Worm (Caenorhabditis elegans): ENCODE measurements around the gene T28C12.2.

Gene T28C12.2

DNA sequence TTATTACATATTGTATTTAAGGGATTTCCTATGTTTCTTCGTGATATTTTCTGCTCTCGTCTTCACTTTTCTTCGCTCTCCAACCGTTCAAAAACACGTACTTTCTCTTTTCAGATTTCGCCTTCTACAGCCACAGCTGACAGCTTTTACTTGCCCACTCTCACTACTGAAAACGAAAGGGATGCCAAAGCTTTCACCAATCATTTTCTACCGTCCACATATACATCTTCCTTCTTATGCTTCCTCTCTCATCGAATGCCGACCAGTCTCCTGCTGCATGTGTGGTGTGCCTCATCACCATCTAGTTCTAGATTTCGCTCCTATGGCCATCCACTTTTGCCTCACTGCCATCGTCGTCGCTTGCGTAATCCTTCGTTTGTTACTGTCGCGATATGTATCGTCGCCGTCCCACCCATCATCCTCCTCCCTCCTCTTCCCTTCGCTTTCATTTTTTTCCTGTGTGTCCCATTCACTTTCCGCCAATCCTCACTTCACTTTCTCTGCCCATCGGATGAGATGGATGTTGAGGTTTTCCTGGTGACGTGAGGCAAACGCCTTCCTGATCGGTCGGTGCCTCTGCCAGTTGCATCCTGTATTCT lies 24.3 kb downstream of the T28C12.2 start:
- TF ChIP-seq rec-8 (tag; optimal IDR thresholded peaks at IDR 0.05) (no peak), hlh-12 (tag; optimal IDR thresholded peaks at IDR 0.05) (no peak), nhr-27 (tag; optimal IDR thresholded peaks at IDR 0.05) (no peak), ztf-26 (tag; optimal IDR thresholded peaks at IDR 0.05) (no peak), tbp1 (GFP tag; optimal IDR thresholded peaks at IDR 0.05) (no peak), hrde-1 (tag; optimal IDR thresholded peaks at IDR 0.05; ENCODE audit: borderline replicate concordance) (no peak), zfh-2 (GFP tag; conservative IDR thresholded peaks at IDR 0.05) (0 out of 2 replicates have a peak, but pooled peaks have one; percentile 7)

DNA sequence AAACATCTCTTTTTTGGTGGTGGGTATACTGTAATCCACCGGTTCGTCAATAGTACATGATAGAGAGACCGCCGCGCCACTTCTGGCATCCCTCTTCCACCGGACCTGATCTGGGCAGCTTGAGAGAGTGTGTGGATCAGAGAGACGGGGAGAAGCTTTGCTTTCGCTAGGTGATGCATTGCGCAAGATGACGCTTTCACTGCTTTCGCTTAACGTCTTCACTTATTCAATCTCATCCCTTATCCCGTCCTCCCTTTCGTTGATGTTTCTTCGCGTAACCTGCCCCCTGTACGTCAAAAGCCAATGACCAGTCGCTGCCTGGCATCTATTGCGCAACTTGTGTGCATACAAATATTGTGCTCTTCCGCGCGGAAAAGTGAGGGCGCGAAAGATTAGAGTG lies 25.2 kb downstream of the T28C12.2 start:
- TF ChIP-seq zfh-2 (GFP tag; conservative IDR thresholded peaks at IDR 0.05) (peak; percentile 50), cebp-1 (GFP tag; IDR thresholded peaks at IDR 0.05) (no peak), cebp-1 (tag; optimal IDR thresholded peaks at IDR 0.05) (no peak), ceh-91 (GFP tag; IDR thresholded peaks at IDR 0.05) (no peak), pha-4 (tag; optimal IDR thresholded peaks at IDR 0.05) (no peak), efl-1 (GFP tag; optimal IDR thresholded peaks at IDR 0.05) (no peak), dox-1 (GFP tag; IDR thresholded peaks at IDR 0.05) (0 out of 2 replicates have a peak, but pooled peaks have one; percentile 21), snpc-4 (GFP tag; optimal IDR thresholded peaks at IDR 0.05) (no peak), snpc-4 (tag; optimal IDR thresholded peaks at IDR 0.05) (no peak), ets-4 (GFP tag; optimal IDR thresholded peaks at IDR 0.05) (no peak), hlh-26 (GFP tag; conservative IDR thresholded peaks at IDR 0.05) (no peak)

DNA sequence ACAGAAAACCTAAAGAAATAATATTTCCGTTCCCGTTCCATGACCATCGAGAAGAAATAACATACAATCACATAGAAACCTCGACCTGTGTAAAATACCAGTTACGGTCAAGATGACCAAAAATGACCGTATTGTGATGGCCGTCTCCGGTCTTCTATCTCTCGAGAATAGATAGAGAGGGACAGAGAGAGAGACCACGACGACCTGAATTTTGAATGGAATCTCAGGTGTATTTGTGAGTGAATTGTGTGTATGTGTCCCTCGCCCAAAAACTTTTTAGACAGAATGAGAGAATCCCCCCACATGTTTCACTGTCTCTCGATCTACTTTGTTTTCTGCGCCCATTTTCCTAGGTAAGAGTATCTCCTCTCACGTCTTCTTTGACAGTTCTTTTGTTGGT lies 25.8 kb downstream of the T28C12.2 start:
- TF ChIP-seq ztf-6 (GFP tag; IDR thresholded peaks at IDR 0.05) (no peak), lin-26 (GFP tag; IDR thresholded peaks at IDR 0.05) (no peak), T07F8.4 (tag; optimal IDR thresholded peaks at IDR 0.05) (no peak), F33H1.4 (GFP tag; IDR thresholded peaks at IDR 0.05) (no peak), B0336.3 (GFP tag; IDR thresholded peaks at IDR 0.05) (no peak), F37B4.10 (GFP tag; IDR thresholded peaks at IDR 0.05) (no peak), hlh-26 (GFP tag; conservative IDR thresholded peaks at IDR 0.05) (no peak), pbrm-1 (GFP tag; IDR thresholded peaks at IDR 0.05) (no peak), cebp-2 (GFP tag; IDR thresholded peaks at IDR 0.05) (no peak), ets-4 (GFP tag; optimal IDR thresholded peaks at IDR 0.05) (no peak), ztf-28 (GFP tag; IDR thresholded peaks at IDR 0.05) (no peak), lsy-27 (tag; optimal IDR thresholded peaks at IDR 0.05; ENCODE audit: borderline replicate concordance, insufficient read depth) (no peak), unc-130 (GFP tag; optimal IDR thresholded peaks at IDR 0.05) (no peak), lin-35 (GFP tag; optimal IDR thresholded peaks at IDR 0.05) (no peak), nhr-27 (tag; optimal IDR thresholded peaks at IDR 0.05) (no peak), hlh-12 (tag; optimal IDR thresholded peaks at IDR 0.05) (no peak)

DNA sequence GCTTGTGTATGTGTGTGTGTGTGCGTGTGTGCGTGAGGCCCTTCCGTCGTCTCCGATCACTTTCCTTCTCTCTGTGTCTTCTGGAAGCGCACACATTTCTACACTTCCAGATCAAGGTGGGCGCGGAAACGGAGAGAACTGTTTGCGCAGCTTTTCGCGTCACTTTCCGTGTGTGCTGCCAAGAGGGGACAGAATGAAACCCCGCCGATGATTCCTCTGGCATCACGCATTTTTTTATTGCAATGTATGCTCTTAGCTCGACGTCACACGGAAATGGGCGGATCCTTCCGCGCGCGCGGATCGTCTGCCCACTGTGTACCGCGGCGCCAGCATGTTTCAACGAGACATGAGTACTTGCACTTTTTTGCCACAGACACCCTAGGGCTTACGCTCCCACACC lies 26.4 kb downstream of the T28C12.2 start:
- TF ChIP-seq dox-1 (GFP tag; IDR thresholded peaks at IDR 0.05) (peak; percentile 33; the same call in 1 of the 2 replicates), ceh-100 (GFP tag; IDR thresholded peaks at IDR 0.05) (no peak), hmg-1.2 (GFP tag; IDR thresholded peaks at IDR 0.05) (no peak), ekl-4 (GFP tag; IDR thresholded peaks at IDR 0.05) (no peak), attf-3 (GFP tag; conservative IDR thresholded peaks at IDR 0.05) (no peak), xnd-1 (tag; optimal IDR thresholded peaks at IDR 0.05) (no peak), D2030.7 (GFP tag; IDR thresholded peaks at IDR 0.05) (no peak), Y53F4B.3 (GFP tag; IDR thresholded peaks at IDR 0.05) (no peak), B0261.1 (tag; optimal IDR thresholded peaks at IDR 0.05) (no peak), zfh-2 (GFP tag; conservative IDR thresholded peaks at IDR 0.05) (peak; percentile 87), snpc-1.1 (tag; optimal IDR thresholded peaks at IDR 0.05; ENCODE audit: insufficient read depth) (no peak), fkh-3 (tag; optimal IDR thresholded peaks at IDR 0.05) (no peak), hsf-1 (GFP tag; IDR thresholded peaks at IDR 0.05) (no peak)

All from whole organism, young adult.